Worm (Caenorhabditis elegans) whole organism, L4 larva: ENCODE results near the gene mdt-9.
A peak's percentile ranks its signal among the peaks of the same experiment; 100 is the strongest.

Experiments used
- F49E8.2 ChIP-seq: sonication (generic microtip); optimal IDR thresholded peaks from 2 replicates; lab custom pipeline; 2016; ENCODE audit warnings: missing compliant biosample characterization, mild to moderate bottlenecking, missing genetic modification characterization, borderline replicate concordance
- T26A8.4 ChIP-seq: fragments of 200-800 bp; sonication (Bioruptor generic); IDR thresholded peaks from 2 replicates; pipeline ENCODE4 v1.3.6; 2022; ENCODE audit warnings: missing genetic modification characterization, missing compliant biosample characterization
- Y105C5A.15 ChIP-seq: fragments of 200-800 bp; sonication (Bioruptor generic); IDR thresholded peaks from 2 replicates; pipeline ENCODE4 v1.3.6; 2022; ENCODE audit warnings: missing genetic modification characterization, missing compliant biosample characterization
- Y48G9A.11 ChIP-seq: fragments of 200-800 bp; sonication (Bioruptor generic); IDR thresholded peaks from 2 replicates; pipeline ENCODE4 v1.3.6; 2022; ENCODE audit warnings: missing genetic modification reagents, missing genetic modification characterization, missing compliant biosample characterization
- Y5F2A.4 ChIP-seq: fragments of 200-800 bp; sonication (Bioruptor generic); optimal IDR thresholded peaks from 2 replicates; lab custom pipeline; 2018; ENCODE audit warnings: mild to moderate bottlenecking, missing genetic modification characterization, missing compliant biosample characterization
- Y75B8A.6 ChIP-seq: fragments of 200-800 bp; sonication (Bioruptor generic); IDR thresholded peaks from 2 replicates; pipeline ENCODE4 v1.3.6; 2022; ENCODE audit warnings: missing genetic modification reagents, missing genetic modification characterization, missing compliant biosample characterization
- ZK337.2 ChIP-seq: fragments of 200-800 bp; sonication (Bioruptor generic); IDR thresholded peaks from 2 replicates; pipeline ENCODE4 v1.3.6; 2022; ENCODE audit warnings: missing genetic modification reagents, missing genetic modification characterization, missing compliant biosample characterization
- ama-1 ChIP-seq: fragments of 150-350 bp; optimal IDR thresholded peaks from 2 replicates; lab custom pipeline; 2014; ENCODE audit warnings: inconsistent platforms, mixed read lengths
- attf-4 ChIP-seq: sonication (generic microtip); optimal IDR thresholded peaks from 3 replicates; lab custom pipeline; 2017; ENCODE audit warnings: missing biosample characterization, missing genetic modification characterization
- ceh-20 ChIP-seq: fragments of 200-800 bp; sonication (Bioruptor generic); IDR thresholded peaks from 2 replicates; pipeline ENCODE4 v1.3.6; 2022; ENCODE audit warnings: missing genetic modification reagents, missing genetic modification characterization, missing compliant biosample characterization
- ceh-62 ChIP-seq: sonication (generic microtip); optimal IDR thresholded peaks from 2 replicates; lab custom pipeline; 2017; ENCODE audit warnings: missing biosample characterization, missing genetic modification characterization
- dmd-6 ChIP-seq: fragments of 200-800 bp; sonication (Bioruptor generic); IDR thresholded peaks from 2 replicates; pipeline ENCODE4 v1.3.6; 2022; ENCODE audit warnings: missing genetic modification reagents, missing genetic modification characterization, missing compliant biosample characterization
- dmd-8 ChIP-seq: fragments of 200-800 bp; sonication (Bioruptor generic); IDR thresholded peaks from 2 replicates; pipeline ENCODE4 v1.3.6; 2022; ENCODE audit warnings: missing genetic modification characterization, missing compliant biosample characterization
- duxl-1 ChIP-seq: sonication (generic microtip); optimal IDR thresholded peaks from 2 replicates; lab custom pipeline; 2016; ENCODE audit warnings: mild to moderate bottlenecking, missing genetic modification characterization, moderate library complexity, missing compliant biosample characterization; ENCODE audit not compliant: poor library complexity
- egl-27 ChIP-seq: sonication (generic microtip); optimal IDR thresholded peaks from 3 replicates; lab custom pipeline; 2017; ENCODE audit warnings: missing biosample characterization, missing genetic modification reagents, missing genetic modification characterization
- egl-43 ChIP-seq: fragments of 200-800 bp; sonication (Bioruptor generic); IDR thresholded peaks from 2 replicates; pipeline ENCODE4 v1.3.6; 2022; ENCODE audit warnings: missing genetic modification reagents, missing genetic modification characterization, missing compliant biosample characterization
- fos-1 ChIP-seq: fragments of 150-350 bp; optimal IDR thresholded peaks from 2 replicates; lab custom pipeline; 2014; ENCODE audit warnings: missing biosample characterization, missing genetic modification characterization
- hlh-11 ChIP-seq: fragments of 200-800 bp; sonication (Bioruptor generic); optimal IDR thresholded peaks from 2 replicates; lab custom pipeline; 2018; ENCODE audit warnings: mild to moderate bottlenecking, missing genetic modification characterization, missing compliant biosample characterization
- hlh-30 ChIP-seq: sonication (generic microtip); optimal IDR thresholded peaks from 2 replicates; lab custom pipeline; 2017; ENCODE audit warnings: antibody characterized with exemption, mild to moderate bottlenecking, missing genetic modification characterization, missing compliant biosample characterization; ENCODE audit not compliant: insufficient read depth
- hmg-1.1 ChIP-seq: fragments of 200-800 bp; sonication (Bioruptor generic); IDR thresholded peaks from 2 replicates; pipeline ENCODE4 v1.3.6; 2022; ENCODE audit warnings: missing genetic modification reagents, missing genetic modification characterization, missing compliant biosample characterization
- lim-7 ChIP-seq: fragments of 200-800 bp; sonication (Bioruptor generic); IDR thresholded peaks from 2 replicates; pipeline ENCODE4 v1.3.6; 2022; ENCODE audit warnings: missing genetic modification characterization, missing compliant biosample characterization
- lin-1 ChIP-seq: fragments of 200-800 bp; sonication (Bioruptor generic); IDR thresholded peaks from 2 replicates; pipeline ENCODE4 v1.3.6; 2022; ENCODE audit warnings: missing genetic modification reagents, missing genetic modification characterization, missing compliant biosample characterization
- lin-13 ChIP-seq: fragments of 150-350 bp; optimal IDR thresholded peaks from 2 replicates; lab custom pipeline; 2014; ENCODE audit warnings: missing biosample characterization, missing genetic modification reagents, missing genetic modification characterization
- lin-29 ChIP-seq: fragments of 200-800 bp; sonication (Bioruptor generic); IDR thresholded peaks from 2 replicates; pipeline ENCODE4 v1.3.6; 2022; ENCODE audit warnings: missing genetic modification reagents, missing genetic modification characterization, missing compliant biosample characterization
- lsy-2 ChIP-seq, 2 experiments: fragments of 150-350 bp in 1 of 2; sonication (generic microtip) in 1 of 2; optimal IDR thresholded peaks; 2 replicates each; lab custom pipeline; 2014 to 2017; ENCODE audit warnings: missing biosample characterization in 2 of 2, missing genetic modification characterization in 2 of 2
- madf-5 ChIP-seq, 2 experiments: fragments of 200-800 bp; sonication (Bioruptor generic); IDR thresholded peaks; 2 replicates each; pipeline ENCODE4 v1.3.6; 2022; ENCODE audit warnings: missing compliant biosample characterization in 2 of 2, missing genetic modification characterization in 2 of 2
- madf-9 ChIP-seq: fragments of 200-800 bp; sonication (Bioruptor generic); conservative IDR thresholded peaks from 2 replicates; pipeline ENCODE4 v1.3.6; 2022; ENCODE audit warnings: missing genetic modification reagents, missing genetic modification characterization, missing compliant biosample characterization
- mdl-1 ChIP-seq, 2 experiments: fragments of 150-350 bp in 1 of 2; sonication (generic microtip) in 1 of 2; optimal IDR thresholded peaks; 2 replicates each; lab custom pipeline; 2014 to 2017; ENCODE audit warnings: missing biosample characterization in 2 of 2, missing genetic modification characterization in 2 of 2
- mep-1 ChIP-seq: fragments of 150-350 bp; sonication (generic microtip); optimal IDR thresholded peaks from 3 replicates; lab custom pipeline; 2014; ENCODE audit warnings: missing biosample characterization, missing genetic modification characterization
- mes-2 ChIP-seq: sonication (generic microtip); optimal IDR thresholded peaks from 2 replicates; lab custom pipeline; 2016; ENCODE audit warnings: missing genotype, mild to moderate bottlenecking, missing genetic modification characterization, missing compliant biosample characterization; ENCODE audit not compliant: poor library complexity, severe bottlenecking
- mxl-2 ChIP-seq: fragments of 200-800 bp; sonication (Bioruptor generic); conservative IDR thresholded peaks from 2 replicates; pipeline ENCODE4 v1.3.6; 2022; ENCODE audit warnings: missing genetic modification reagents, missing genetic modification characterization, missing compliant biosample characterization
- nhr-11 ChIP-seq: fragments of 150-350 bp; optimal IDR thresholded peaks from 2 replicates; lab custom pipeline; 2014; ENCODE audit warnings: missing biosample characterization, missing genetic modification characterization
- nhr-111 ChIP-seq: fragments of 200-800 bp; sonication (Bioruptor generic); optimal IDR thresholded peaks from 2 replicates; lab custom pipeline; 2018; ENCODE audit warnings: mild to moderate bottlenecking, missing genetic modification characterization, missing compliant biosample characterization
- nhr-28 ChIP-seq: fragments of 150-350 bp; optimal IDR thresholded peaks from 2 replicates; lab custom pipeline; 2014; ENCODE audit warnings: missing biosample characterization, missing genetic modification characterization
- nhr-41 ChIP-seq: fragments of 200-800 bp; sonication (Bioruptor generic); IDR thresholded peaks from 2 replicates; pipeline ENCODE4 v1.3.6; 2022; ENCODE audit warnings: missing genetic modification reagents, missing genetic modification characterization, missing compliant biosample characterization
- nhr-42 ChIP-seq: fragments of 200-800 bp; sonication (Bioruptor generic); IDR thresholded peaks from 2 replicates; pipeline ENCODE4 v1.3.6; 2022; ENCODE audit warnings: missing genetic modification characterization, missing compliant biosample characterization
- nhr-48 ChIP-seq: sonication (generic microtip); optimal IDR thresholded peaks from 2 replicates; lab custom pipeline; 2016; ENCODE audit warnings: mild to moderate bottlenecking, missing genetic modification characterization, missing compliant biosample characterization
- pha-4 ChIP-seq, 2 experiments: fragments of 150-350 bp in 1 of 2; fragments of 200-800 bp in 1 of 2; sonication (Bioruptor generic) in 1 of 2; IDR thresholded peaks in 1 of 2; optimal IDR thresholded peaks in 1 of 2; 2 replicates each; pipeline versions ENCODE4 v1.3.6 to Lab custom; 2014 to 2022; ENCODE audit warnings: missing genetic modification characterization in 2 of 2, missing genetic modification reagents in 2 of 2, missing biosample characterization in 1 of 2, missing compliant biosample characterization in 1 of 2
- php-3 ChIP-seq: fragments of 200-800 bp; sonication (Bioruptor generic); IDR thresholded peaks from 2 replicates; pipeline ENCODE4 v1.3.6; 2022; ENCODE audit warnings: missing genetic modification reagents, missing genetic modification characterization, missing compliant biosample characterization
- skn-1 ChIP-seq: fragments of 150-350 bp; optimal IDR thresholded peaks from 2 replicates; lab custom pipeline; 2014; ENCODE audit warnings: missing biosample characterization, missing genetic modification characterization
- snpc-1.2 ChIP-seq: fragments of 200-800 bp; sonication (Bioruptor generic); IDR thresholded peaks from 2 replicates; pipeline ENCODE4 v1.3.6; 2022; ENCODE audit warnings: missing genetic modification reagents, missing genetic modification characterization, missing compliant biosample characterization
- spr-1 ChIP-seq: sonication (generic microtip); optimal IDR thresholded peaks from 2 replicates; lab custom pipeline; 2016; ENCODE audit warnings: mild to moderate bottlenecking, missing genetic modification characterization, missing compliant biosample characterization
- spr-3 ChIP-seq: fragments of 200-800 bp; sonication (Bioruptor generic); optimal IDR thresholded peaks from 2 replicates; lab custom pipeline; 2018; ENCODE audit warnings: mild to moderate bottlenecking, missing genetic modification characterization, missing compliant biosample characterization
- tra-1 ChIP-seq: fragments of 200-800 bp; sonication (Bioruptor generic); IDR thresholded peaks from 2 replicates; pipeline ENCODE4 v1.3.6; 2022; ENCODE audit warnings: missing genetic modification reagents, missing genetic modification characterization, missing compliant biosample characterization
- vab-7 ChIP-seq: fragments of 200-800 bp; sonication (Bioruptor generic); IDR thresholded peaks from 2 replicates; pipeline ENCODE4 v1.3.6; 2022; ENCODE audit warnings: missing genetic modification reagents, missing genetic modification characterization, missing compliant biosample characterization
- zip-11 ChIP-seq: fragments of 200-800 bp; sonication (Bioruptor generic); IDR thresholded peaks from 2 replicates; pipeline ENCODE4 v1.3.6; 2022; ENCODE audit warnings: missing genetic modification characterization, missing compliant biosample characterization
- zip-2 ChIP-seq: fragments of 150-350 bp; optimal IDR thresholded peaks from 2 replicates; lab custom pipeline; 2014; ENCODE audit warnings: missing biosample characterization, missing genetic modification characterization

Gene mdt-9

ce11 chrIV:13388779-13389178 is 2.6 kb downstream of the mdt-9 start (continued):
- TF ChIP-seq hlh-30 (tag; lab: Kevin White, UChicago) (peak; percentile 65), vab-7 (GFP tag; lab: Robert Waterston, UW) (no peak), T26A8.4 (GFP tag; lab: Robert Waterston, UW) (peak; percentile 69), spr-1 (tag; lab: Kevin White, UChicago) (peak; percentile 19), tra-1 (GFP tag; lab: Robert Waterston, UW) (no peak), madf-9 (GFP tag; lab: Robert Waterston, UW) (no peak), egl-43 (GFP tag; lab: Robert Waterston, UW) (no peak), lsy-2 (tag; optimal IDR thresholded peaks at IDR 0.05; lab: Kevin White, UChicago) (peak; percentile 0 to 80), mep-1 (tag; lab: Kevin White, UChicago) (peak; percentile 83), dmd-6 (GFP tag; lab: Robert Waterston, UW) (peak; percentile 30; the same call in 1 of the 2 replicates), mxl-2 (GFP tag; lab: Robert Waterston, UW) (peak; percentile 54), hmg-1.1 (0 out of 2 replicates have a peak, but pooled peaks have one; percentile 25), fos-1 (no peak), nhr-111 (GFP tag; lab: Kevin White, UChicago) (no peak), nhr-28 (tag; lab: Kevin White, UChicago) (peak; percentile 32), zip-11 (no peak), nhr-41 (GFP tag; lab: Robert Waterston, UW) (no peak), lin-29 (GFP tag; lab: Robert Waterston, UW) (no peak), mdl-1 (tag; optimal IDR thresholded peaks at IDR 0.05; lab: Kevin White, UChicago) (peak in 1 of 2 experiments; percentile 50), nhr-48 (tag; lab: Kevin White, UChicago) (peak; percentile 56), snpc-1.2 (GFP tag; lab: Robert Waterston, UW) (no peak), skn-1 (tag; lab: Kevin White, UChicago) (no peak), zip-2 (tag; lab: Kevin White, UChicago) (peak; percentile 66)

DNA sequence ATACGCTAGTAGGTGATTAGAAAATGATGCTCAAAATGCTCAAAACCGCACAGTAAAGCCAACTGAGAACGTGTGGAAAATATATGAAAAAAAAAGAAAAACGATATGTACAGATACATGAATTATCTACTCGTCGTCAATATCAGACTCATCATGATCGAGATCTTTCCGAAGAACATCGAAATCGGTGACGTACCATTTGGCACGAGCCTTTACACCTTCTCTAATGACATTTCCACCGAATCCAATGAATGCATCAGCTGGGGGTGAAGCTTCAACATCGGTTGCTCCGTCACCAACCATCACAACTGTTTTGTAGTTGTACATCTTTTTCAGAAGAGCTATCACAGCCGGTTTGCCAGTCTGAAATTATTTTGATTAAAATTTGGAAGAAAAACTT is 3.1 kb downstream of the mdt-9 start:
- TF ChIP-seq tra-1 (GFP tag; lab: Robert Waterston, UW) = 0 out of 2 replicates have a peak, but pooled peaks have one; percentile 26
- TF ChIP-seq ZK337.2 = no peak
- TF ChIP-seq nhr-42 = peak; percentile 33; the same call in 1 of the 2 replicates
- TF ChIP-seq duxl-1 (tag; lab: Kevin White, UChicago) = peak; percentile 34
- no peak for TF ChIP-seq lim-7 (GFP tag; lab: Robert Waterston, UW)
- no peak for TF ChIP-seq ama-1 (lab: Kevin White, UChicago)
- TF ChIP-seq snpc-1.2 (GFP tag; lab: Robert Waterston, UW) = 0 out of 2 replicates have a peak, but pooled peaks have one; percentile 11
- peak; percentile 67 for TF ChIP-seq egl-43 (GFP tag; lab: Robert Waterston, UW)
- TF ChIP-seq ceh-62 (tag; lab: Kevin White, UChicago) = no peak
- TF ChIP-seq Y48G9A.11 (GFP tag; lab: Robert Waterston, UW) = no peak
- no peak for TF ChIP-seq lsy-2 (tag; optimal IDR thresholded peaks at IDR 0.05; lab: Kevin White, UChicago)
- no peak for TF ChIP-seq spr-1 (tag; lab: Kevin White, UChicago)
- no peak for TF ChIP-seq attf-4 (tag; lab: Kevin White, UChicago)
- TF ChIP-seq pha-4 (GFP tag; IDR thresholded peaks at IDR 0.05; lab: Robert Waterston, UW) = no peak
- no peak for TF ChIP-seq pha-4 (tag; optimal IDR thresholded peaks at IDR 0.05; lab: Kevin White, UChicago)
- no peak for TF ChIP-seq spr-3 (GFP tag; lab: Kevin White, UChicago)
- no peak for TF ChIP-seq F49E8.2 (tag; lab: Kevin White, UChicago)
- TF ChIP-seq mes-2 (tag; lab: Kevin White, UChicago) = no peak
- TF ChIP-seq nhr-111 (GFP tag; lab: Kevin White, UChicago) = peak; percentile 43
- no peak for TF ChIP-seq php-3 (GFP tag; lab: Robert Waterston, UW)
- TF ChIP-seq Y105C5A.15 = 0 out of 2 replicates have a peak, but pooled peaks have one; percentile 34
- peak; percentile 38; the same call in 1 of the 2 replicates for TF ChIP-seq lin-1
- TF ChIP-seq hlh-30 (tag; lab: Kevin White, UChicago) = no peak
- TF ChIP-seq ceh-20 (GFP tag; lab: Robert Waterston, UW) = no peak
- 0 out of 2 replicates have a peak, but pooled peaks have one; percentile 49 for TF ChIP-seq dmd-8 (GFP tag; lab: Robert Waterston, UW)
- TF ChIP-seq Y75B8A.6 (GFP tag; lab: Robert Waterston, UW) = no peak
- TF ChIP-seq hlh-11 = no peak
- no peak for TF ChIP-seq Y5F2A.4
- TF ChIP-seq lin-13 = no peak
- no peak for TF ChIP-seq lin-29 (GFP tag; lab: Robert Waterston, UW)
- no peak for TF ChIP-seq nhr-11 (tag; lab: Kevin White, UChicago)
- no peak for TF ChIP-seq madf-5 (GFP tag; IDR thresholded peaks at IDR 0.05; lab: Robert Waterston, UW)
- no peak for TF ChIP-seq egl-27 (tag; lab: Kevin White, UChicago)
